Worm (Caenorhabditis elegans): Measurements from ENCODE around the gene srw-36.

ce11 chrV:16716574-16716973, 33.6 kb downstream of the srw-36 start, which contains the start of gene srh-137:
- no peak for TF ChIP-seq lir-1 (GFP tag; conservative IDR thresholded peaks at IDR 0.05)
- no peak for TF ChIP-seq B0261.1 (tag; optimal IDR thresholded peaks at IDR 0.05)
- no peak for TF ChIP-seq bed-2 (GFP tag; IDR thresholded peaks at IDR 0.05)
- no peak for TF ChIP-seq C06A6.2 (GFP tag; conservative IDR thresholded peaks at IDR 0.05)
- TF ChIP-seq madf-10 (tag; optimal IDR thresholded peaks at IDR 0.05), result no peak
- TF ChIP-seq lin-35 (GFP tag; optimal IDR thresholded peaks at IDR 0.05), result no peak
- TF ChIP-seq pha-4 (tag; optimal IDR thresholded peaks at IDR 0.05), result no peak
- no peak for TF ChIP-seq F39B2.1 (GFP tag; IDR thresholded peaks at IDR 0.05)
- no peak for TF ChIP-seq atf-7 (tag; optimal IDR thresholded peaks at IDR 0.05)
- no peak for TF ChIP-seq gei-17 (GFP tag; optimal IDR thresholded peaks at IDR 0.05)
- TF ChIP-seq aptf-2 (GFP tag; conservative IDR thresholded peaks at IDR 0.05), result no peak
